Fruit fly (Drosophila melanogaster) Kc167 (cell line): ENCODE measurements around the gene bcd.

Experiments used
- Myc ChIP-seq: fragments of >200 bp; optimal IDR thresholded peaks from 2 replicates; lab custom pipeline; 2017; ENCODE audit warnings: missing external identifiers
- Sin3A ChIP-seq: fragments of >200 bp; optimal IDR thresholded peaks from 2 replicates; lab custom pipeline; 2018; ENCODE audit warnings: missing external identifiers
- h ChIP-seq: fragments of >200 bp; optimal IDR thresholded peaks from 3 replicates; lab custom pipeline; 2018; ENCODE audit warnings: missing external identifiers
- insv ChIP-seq: fragments of >200 bp; optimal IDR thresholded peaks from 3 replicates; lab custom pipeline; 2018; ENCODE audit warnings: missing external identifiers
- psq ChIP-seq: fragments of >200 bp; optimal IDR thresholded peaks from 2 replicates; lab custom pipeline; 2017; ENCODE audit warnings: missing external identifiers
- ttk ChIP-seq: sonication (Bioruptor generic); optimal IDR thresholded peaks from 2 replicates; lab custom pipeline; 2017; ENCODE audit warnings: missing external identifiers

The bcd gene

DNA sequence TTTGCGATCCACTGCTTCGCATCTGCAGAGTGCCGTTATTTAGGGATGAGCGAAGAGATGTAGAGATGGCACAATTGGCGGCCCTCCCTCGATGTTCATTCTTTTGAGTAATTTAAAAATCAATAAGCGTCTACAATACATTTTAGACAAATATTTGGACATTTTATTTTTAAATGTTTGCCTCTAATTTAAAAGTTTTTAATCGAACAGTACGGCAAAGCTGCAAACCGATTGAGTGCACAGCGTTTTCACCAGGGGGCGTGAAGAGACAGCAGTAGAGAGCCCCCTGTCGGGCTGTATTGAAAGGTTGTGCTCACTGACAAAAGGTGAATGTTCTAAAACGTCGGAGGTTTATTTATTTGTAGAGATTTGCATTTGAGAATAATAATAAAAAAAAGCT lies at the start of gene bcd:
Gene bcd (minus strand): TSS at position 48 of the 400 bp plus-strand sequence.
- TF ChIP-seq Sin3A = no peak
- TF ChIP-seq ttk (lab: Kevin White, UChicago) = no peak
- no peak for TF ChIP-seq h (lab: Kevin White, UChicago)
- no peak for TF ChIP-seq insv (lab: Kevin White, UChicago)
- TF ChIP-seq psq (lab: Kevin White, UChicago) = no peak
- TF ChIP-seq Myc = no peak

DNA sequence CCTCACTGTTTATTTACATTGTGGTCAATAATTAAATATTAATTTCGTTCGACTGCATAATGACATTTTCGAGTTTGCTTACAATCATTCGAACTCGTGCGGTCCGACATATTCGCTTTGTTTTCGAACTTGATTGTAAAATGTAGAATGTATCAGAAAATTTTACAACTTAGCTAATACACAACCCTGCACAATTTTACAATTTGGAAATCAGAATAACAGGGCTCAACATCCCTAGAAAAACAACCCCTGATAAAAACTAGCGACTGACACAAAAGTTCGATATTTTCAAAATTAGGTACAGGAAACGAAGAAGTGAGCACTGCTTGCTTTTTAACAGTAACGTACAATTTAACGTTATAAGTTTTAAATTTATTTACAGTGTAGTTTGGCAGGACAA lies 47.4 kb upstream of the bcd start:
- TF ChIP-seq Sin3A (no peak), Myc (no peak), h (lab: Kevin White, UChicago) (no peak), ttk (lab: Kevin White, UChicago) (no peak), insv (lab: Kevin White, UChicago) (no peak), psq (lab: Kevin White, UChicago) (no peak)

DNA sequence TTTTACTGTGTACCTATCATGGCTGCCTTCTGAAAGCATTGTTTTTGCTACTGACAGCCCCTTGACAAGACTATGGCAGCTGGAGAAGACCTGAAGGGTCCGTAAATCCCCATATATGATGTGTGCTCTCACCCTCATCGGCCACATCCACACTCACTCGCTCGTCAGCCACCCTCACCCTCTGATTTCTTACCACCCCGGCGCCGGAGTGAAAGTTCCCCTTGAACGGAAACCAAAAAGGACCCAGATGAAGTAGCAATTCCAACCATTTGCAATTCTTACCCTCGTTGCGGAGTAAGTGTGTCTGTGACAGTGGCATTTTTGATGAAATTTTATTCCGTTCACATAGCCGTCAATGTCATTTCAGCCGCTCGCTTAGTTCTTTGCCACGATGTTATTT lies 46.7 kb upstream of the bcd start:
- TF ChIP-seq Myc (no peak), h (lab: Kevin White, UChicago) (no peak), Sin3A (no peak), psq (lab: Kevin White, UChicago) (no peak), ttk (lab: Kevin White, UChicago) (no peak), insv (lab: Kevin White, UChicago) (no peak)

- TF ChIP-seq Myc = no peak
- TF ChIP-seq h (lab: Kevin White, UChicago) = no peak
Measured at dm6 chr3R:6804695-6805300, 45.5 kb upstream of the bcd start.

DNA sequence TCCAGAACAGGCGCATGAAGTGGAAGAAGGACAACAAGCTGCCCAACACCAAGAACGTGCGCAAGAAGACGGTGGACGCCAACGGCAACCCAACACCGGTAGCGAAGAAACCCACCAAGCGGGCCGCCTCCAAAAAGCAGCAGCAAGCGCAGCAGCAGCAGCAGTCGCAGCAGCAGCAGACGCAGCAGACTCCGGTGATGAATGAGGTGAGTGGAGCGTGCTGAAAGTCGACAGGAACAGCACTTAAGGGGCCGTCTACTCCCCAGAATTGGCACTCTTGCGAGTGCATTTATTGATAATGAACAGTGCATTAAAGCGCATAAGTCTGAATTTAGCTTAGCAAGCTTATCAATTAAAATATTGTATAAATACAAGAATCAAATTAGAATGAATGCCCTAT lies 41.9 kb upstream of the bcd start:
- TF ChIP-seq psq (lab: Kevin White, UChicago) = no peak

DNA sequence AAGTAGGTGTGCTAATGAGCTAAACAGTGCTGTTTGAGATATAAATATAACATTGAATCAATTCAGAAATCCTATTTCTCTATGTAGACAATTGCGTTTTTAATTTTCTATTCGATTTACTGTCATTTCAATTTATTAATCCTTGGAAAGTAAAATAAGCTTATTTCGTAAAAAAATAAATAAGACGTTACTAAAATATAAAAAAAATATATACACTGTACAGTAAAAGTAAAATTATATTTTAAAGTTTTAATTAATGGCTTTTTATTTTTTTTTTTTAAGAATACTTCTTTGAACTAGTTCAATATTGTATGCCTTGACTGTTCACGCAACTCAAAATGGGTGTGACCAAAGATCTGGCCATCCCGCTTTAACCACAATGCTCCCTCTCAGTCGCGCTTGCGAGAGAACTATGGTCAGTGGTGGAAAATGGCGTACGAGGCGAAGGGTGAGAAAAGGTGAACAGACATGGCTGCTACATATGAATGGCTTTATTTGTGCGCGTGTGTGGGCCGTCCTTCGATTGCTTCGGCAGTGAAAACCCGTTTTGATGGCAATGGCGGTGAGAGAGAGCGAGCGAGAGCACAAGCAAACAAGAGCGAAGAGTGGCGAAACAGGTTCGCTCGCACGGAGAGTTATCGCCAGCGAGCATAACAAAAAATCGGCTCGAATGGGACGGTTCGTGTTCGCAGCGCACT lies 32.1 kb upstream of the bcd start, which contains the start of gene Dfd:
Gene Dfd (plus strand): TSS at position 648 of the 698 bp plus-strand sequence.
- TF ChIP-seq insv (lab: Kevin White, UChicago) = no peak
- TF ChIP-seq ttk (lab: Kevin White, UChicago) = no peak
- TF ChIP-seq Sin3A = no peak
- TF ChIP-seq psq (lab: Kevin White, UChicago) = no peak
- TF ChIP-seq h (lab: Kevin White, UChicago) = no peak
- no peak for TF ChIP-seq Myc

- TF ChIP-seq ttk (lab: Kevin White, UChicago) (no peak), Sin3A (no peak), h (lab: Kevin White, UChicago) (no peak), insv (lab: Kevin White, UChicago) (no peak), psq (lab: Kevin White, UChicago) (no peak), Myc (no peak)
Measured at dm6 chr3R:6780004-6780403, 20.7 kb upstream of the bcd start.

- TF ChIP-seq insv (lab: Kevin White, UChicago) (no peak), Sin3A (no peak), ttk (lab: Kevin White, UChicago) (no peak)
Measured at dm6 chr3R:6776797-6777196, 17.5 kb upstream of the bcd start.

DNA sequence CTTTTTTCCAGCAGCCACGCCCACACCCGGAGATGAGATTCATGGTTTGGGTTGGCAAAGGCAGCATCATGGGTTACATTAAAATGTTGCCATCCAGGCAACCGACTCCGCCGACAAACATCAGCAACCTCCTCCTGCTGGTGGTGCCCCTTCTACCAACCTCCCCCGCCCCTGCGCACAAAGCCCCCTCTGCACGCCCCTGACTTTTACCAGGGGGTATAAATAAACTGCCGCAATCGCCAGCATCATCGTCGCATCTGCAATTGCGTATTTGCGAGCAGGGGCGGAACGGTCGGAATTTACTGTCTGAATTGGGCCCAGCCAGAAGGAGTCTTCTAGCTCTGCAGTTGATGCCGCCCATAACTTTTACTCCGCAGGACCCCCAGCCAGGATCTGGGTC lies 12.5 kb upstream of the bcd start:
- TF ChIP-seq h (lab: Kevin White, UChicago) (no peak), psq (lab: Kevin White, UChicago) (no peak)

dm6 chr3R:6768256-6768655 lies 9.0 kb upstream of the bcd start:
- TF ChIP-seq ttk (lab: Kevin White, UChicago) (no peak), psq (lab: Kevin White, UChicago) (no peak), Myc (no peak), h (lab: Kevin White, UChicago) (no peak), insv (lab: Kevin White, UChicago) (no peak), Sin3A (no peak)

dm6 chr3R:6766928-6767327 lies 7.7 kb upstream of the bcd start:
- TF ChIP-seq Myc (no peak), ttk (lab: Kevin White, UChicago) (no peak)

dm6 chr3R:6766171-6766591 lies 6.9 kb upstream of the bcd start:
- TF ChIP-seq insv (lab: Kevin White, UChicago) (no peak), Sin3A (no peak), psq (lab: Kevin White, UChicago) (no peak), Myc (no peak), ttk (lab: Kevin White, UChicago) (no peak), h (lab: Kevin White, UChicago) (no peak)

dm6 chr3R:6764848-6765247 lies 5.6 kb upstream of the bcd start:
- TF ChIP-seq h (lab: Kevin White, UChicago) = no peak
- TF ChIP-seq ttk (lab: Kevin White, UChicago) = no peak
- TF ChIP-seq Myc = no peak
- no peak for TF ChIP-seq Sin3A
- no peak for TF ChIP-seq psq (lab: Kevin White, UChicago)
- TF ChIP-seq insv (lab: Kevin White, UChicago) = no peak
